Worm (Caenorhabditis elegans): ENCODE data around the gene T05B11.4.

The T05B11.4 gene

DNA sequence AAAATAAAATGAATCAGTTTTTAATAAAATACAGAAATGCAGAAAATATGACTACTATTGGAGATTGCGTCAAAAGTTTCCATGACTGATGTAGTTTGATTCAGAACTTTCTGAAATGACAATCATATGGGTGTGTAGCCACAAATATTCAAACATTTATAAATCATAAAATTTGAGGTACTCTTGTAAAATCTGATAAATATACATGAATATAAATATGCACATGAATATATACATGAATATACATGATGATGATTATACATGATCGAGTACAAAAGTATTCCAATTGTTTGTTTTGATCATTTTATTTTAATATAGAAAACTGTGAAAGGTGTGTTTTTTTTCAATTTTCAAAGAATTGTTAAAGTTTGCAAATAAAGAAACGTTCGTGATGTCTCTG is at the start of gene T05B11.4:
Gene T05B11.4, minus strand, starts transcription at position 101 of the 400 bp plus-strand sequence.
- TF ChIP-seq nhr-12 (tag; optimal IDR thresholded peaks at IDR 0.05) (no peak), sem-2 (GFP tag; optimal IDR thresholded peaks at IDR 0.05) (no peak), lsy-2 (tag; optimal IDR thresholded peaks at IDR 0.05) (no peak), nhr-2 (tag; optimal IDR thresholded peaks at IDR 0.05) (no peak), unc-120 (tag; optimal IDR thresholded peaks at IDR 0.05; ENCODE audit: poor library complexity, severe bottlenecking) (no peak), snpc-4 (tag; optimal IDR thresholded peaks at IDR 0.05) (no peak), lin-32 (GFP tag; optimal IDR thresholded peaks at IDR 0.05) (no peak)

DNA sequence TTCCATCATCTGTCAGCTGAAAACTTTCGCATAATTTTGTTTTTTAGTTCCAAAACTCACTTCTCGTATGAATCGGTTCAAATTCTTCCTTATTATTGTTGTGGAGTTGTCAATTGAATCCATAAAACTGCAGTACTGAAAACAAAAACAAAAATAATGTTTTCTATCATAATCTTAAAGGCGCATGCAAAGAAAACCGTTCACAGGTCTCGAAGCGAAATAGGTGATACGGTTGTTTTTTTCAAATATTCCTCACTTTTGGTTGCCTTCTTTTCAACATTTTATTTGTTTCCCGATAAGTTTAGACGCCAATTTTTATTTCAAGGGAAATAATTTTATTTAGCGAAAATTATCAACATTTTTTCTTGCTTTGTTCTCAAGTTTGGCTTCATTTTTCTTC is 49.1 kb upstream of the T05B11.4 start:
- TF ChIP-seq lin-13 (tag; optimal IDR thresholded peaks at IDR 0.05) (no peak), nhr-28 (tag; optimal IDR thresholded peaks at IDR 0.05) (no peak), lin-32 (GFP tag; optimal IDR thresholded peaks at IDR 0.05) (no peak), bed-3 (GFP tag; optimal IDR thresholded peaks at IDR 0.05) (no peak), nhr-2 (tag; optimal IDR thresholded peaks at IDR 0.05) (no peak), ceh-43 (GFP tag; optimal IDR thresholded peaks at IDR 0.05) (no peak), elt-3 (tag; optimal IDR thresholded peaks at IDR 0.05) (no peak), tbx-8 (GFP tag; optimal IDR thresholded peaks at IDR 0.05) (no peak), zip-8 (tag; optimal IDR thresholded peaks at IDR 0.05) (no peak), mls-2 (tag; optimal IDR thresholded peaks at IDR 0.05) (no peak), ztf-11 (tag; optimal IDR thresholded peaks at IDR 0.05) (no peak), sptf-1 (tag; optimal IDR thresholded peaks at IDR 0.05) (no peak), mep-1 (tag; optimal IDR thresholded peaks at IDR 0.05) (no peak)

DNA sequence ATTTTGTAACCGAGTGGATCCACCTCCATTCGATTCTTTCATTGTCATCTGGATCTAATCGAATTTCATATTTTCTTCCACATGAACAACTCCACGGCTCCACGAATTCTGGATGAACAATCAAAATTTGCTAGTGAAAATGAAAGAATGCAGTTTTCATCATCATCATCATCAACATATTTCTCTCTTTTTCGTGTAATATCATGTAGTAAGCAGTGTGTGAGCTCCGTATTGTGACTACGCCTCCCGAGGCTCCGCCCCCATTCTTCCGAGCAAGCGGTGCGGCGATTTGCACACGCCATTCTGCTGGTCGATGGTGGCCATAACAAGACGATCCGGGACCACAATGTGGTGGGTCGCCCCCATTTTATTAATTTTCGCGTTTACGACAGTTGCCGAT is 43.6 kb upstream of the T05B11.4 start, which contains the start of gene ZK742.7:
Gene ZK742.7, plus strand, starts transcription at position 301 of the 400 bp plus-strand sequence.
- no peak for TF ChIP-seq drap-1 (GFP tag; optimal IDR thresholded peaks at IDR 0.05)

DNA sequence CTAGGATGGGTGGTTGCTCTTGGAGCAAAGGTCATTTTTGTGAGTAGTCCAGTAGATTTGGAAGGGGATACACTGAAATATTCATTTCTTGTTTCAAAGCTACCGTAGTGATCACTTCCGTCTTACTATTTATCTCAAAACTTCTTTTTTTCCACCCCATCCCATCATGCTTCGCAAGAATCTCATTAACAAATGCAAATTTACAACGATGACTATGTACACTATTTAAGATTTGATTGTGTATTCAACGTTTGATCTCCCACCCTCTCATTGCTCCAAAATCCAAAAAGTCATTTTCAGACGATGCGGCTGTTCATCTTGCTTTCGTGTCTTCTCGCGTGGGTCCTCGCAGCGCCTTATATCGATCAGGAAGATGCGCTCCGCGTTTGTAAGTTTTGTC is 38.6 kb upstream of the T05B11.4 start, which contains the start of gene flp-21:
Gene flp-21, plus strand, starts transcription at position 301 of the 400 bp plus-strand sequence.
- TF ChIP-seq drap-1 (GFP tag; optimal IDR thresholded peaks at IDR 0.05) (no peak), mep-1 (tag; optimal IDR thresholded peaks at IDR 0.05) (no peak)

DNA sequence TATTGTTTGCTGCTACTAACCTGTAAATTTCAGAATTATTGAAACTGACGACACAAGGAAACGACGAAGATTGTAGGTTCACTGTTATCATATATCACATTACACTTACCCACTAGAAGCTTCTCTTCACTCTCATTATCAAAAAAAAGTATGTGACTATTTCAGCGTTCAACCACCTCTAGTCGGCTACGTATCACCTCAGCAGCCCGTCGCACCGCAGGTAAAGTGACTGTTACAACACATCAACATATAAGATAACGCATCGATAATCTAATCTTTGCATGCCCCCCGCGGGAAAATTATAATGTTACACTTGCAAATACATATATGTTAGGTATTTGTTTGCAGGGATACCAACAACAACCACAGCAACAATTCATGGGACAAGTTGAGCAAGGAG is 32.2 kb upstream of the T05B11.4 start:
- TF ChIP-seq M03D4.4 (tag; optimal IDR thresholded peaks at IDR 0.05) (no peak), elt-3 (tag; optimal IDR thresholded peaks at IDR 0.05) (no peak), snpc-4 (tag; optimal IDR thresholded peaks at IDR 0.05) (no peak), ham-2 (GFP tag; optimal IDR thresholded peaks at IDR 0.05) (no peak), lin-32 (GFP tag; optimal IDR thresholded peaks at IDR 0.05) (no peak), lin-13 (tag; optimal IDR thresholded peaks at IDR 0.05) (no peak), unc-120 (tag; optimal IDR thresholded peaks at IDR 0.05; ENCODE audit: poor library complexity, severe bottlenecking) (no peak), tbx-8 (GFP tag; optimal IDR thresholded peaks at IDR 0.05) (no peak), hlh-1 (tag; optimal IDR thresholded peaks at IDR 0.05) (no peak), blmp-1 (tag; optimal IDR thresholded peaks at IDR 0.05) (no peak), unc-39 (tag; optimal IDR thresholded peaks at IDR 0.05) (no peak), unc-62 (GFP tag; optimal IDR thresholded peaks at IDR 0.05) (no peak), sptf-1 (tag; optimal IDR thresholded peaks at IDR 0.05) (no peak), cnd-1 (tag; optimal IDR thresholded peaks at IDR 0.05) (no peak), ces-1 (GFP tag; optimal IDR thresholded peaks at IDR 0.05) (no peak), sem-2 (GFP tag; optimal IDR thresholded peaks at IDR 0.05) (no peak), nhr-2 (tag; optimal IDR thresholded peaks at IDR 0.05) (no peak), ceh-43 (GFP tag; optimal IDR thresholded peaks at IDR 0.05) (no peak), ceh-39 (tag; optimal IDR thresholded peaks at IDR 0.05) (no peak)

DNA sequence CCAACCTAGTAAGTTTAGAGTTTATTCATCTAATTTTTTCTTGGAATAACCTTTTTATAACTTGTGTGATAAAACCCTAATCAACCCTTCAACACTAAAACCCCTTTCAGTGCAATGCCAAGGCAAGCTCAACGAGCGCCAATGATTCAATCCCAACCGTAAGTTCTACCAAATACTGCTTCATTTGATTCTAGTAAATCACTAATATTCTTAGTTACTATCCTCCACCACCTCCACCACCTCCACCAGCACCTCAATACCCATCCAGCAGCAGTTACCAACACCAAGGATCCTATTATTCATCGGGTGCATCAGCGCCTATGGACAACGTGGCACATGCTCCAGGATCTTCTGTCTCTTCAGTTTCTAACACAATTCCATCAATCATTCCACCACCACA is 31.4 kb upstream of the T05B11.4 start:
- no peak for TF ChIP-seq blmp-1 (tag; optimal IDR thresholded peaks at IDR 0.05)
- no peak for TF ChIP-seq sptf-1 (tag; optimal IDR thresholded peaks at IDR 0.05)
- TF ChIP-seq mep-1 (tag; optimal IDR thresholded peaks at IDR 0.05) = no peak
- TF ChIP-seq sem-2 (GFP tag; optimal IDR thresholded peaks at IDR 0.05) = no peak
- TF ChIP-seq lsy-2 (tag; optimal IDR thresholded peaks at IDR 0.05) = no peak
- no peak for TF ChIP-seq zip-8 (tag; optimal IDR thresholded peaks at IDR 0.05)
- TF ChIP-seq hlh-1 (tag; optimal IDR thresholded peaks at IDR 0.05) = no peak
- no peak for TF ChIP-seq nhr-237 (tag; optimal IDR thresholded peaks at IDR 0.05)
- no peak for TF ChIP-seq tbx-8 (GFP tag; optimal IDR thresholded peaks at IDR 0.05)
- TF ChIP-seq nhr-2 (tag; optimal IDR thresholded peaks at IDR 0.05) = no peak
- no peak for TF ChIP-seq snpc-4 (tag; optimal IDR thresholded peaks at IDR 0.05)
- TF ChIP-seq cnd-1 (tag; optimal IDR thresholded peaks at IDR 0.05) = no peak
